Fruit fly (Drosophila melanogaster) Kc167 (cell line): Measurements from ENCODE around the gene Mal-B2.

Experiments
- h ChIP-seq: fragments of >200 bp; optimal IDR thresholded peaks from 3 replicates; lab custom pipeline; 2018; ENCODE audit warnings: missing external identifiers
- insv ChIP-seq: fragments of >200 bp; optimal IDR thresholded peaks from 3 replicates; lab custom pipeline; 2018; ENCODE audit warnings: missing external identifiers
- ttk ChIP-seq: sonication (Bioruptor generic); optimal IDR thresholded peaks from 2 replicates; lab custom pipeline; 2017; ENCODE audit warnings: missing external identifiers

DNA sequence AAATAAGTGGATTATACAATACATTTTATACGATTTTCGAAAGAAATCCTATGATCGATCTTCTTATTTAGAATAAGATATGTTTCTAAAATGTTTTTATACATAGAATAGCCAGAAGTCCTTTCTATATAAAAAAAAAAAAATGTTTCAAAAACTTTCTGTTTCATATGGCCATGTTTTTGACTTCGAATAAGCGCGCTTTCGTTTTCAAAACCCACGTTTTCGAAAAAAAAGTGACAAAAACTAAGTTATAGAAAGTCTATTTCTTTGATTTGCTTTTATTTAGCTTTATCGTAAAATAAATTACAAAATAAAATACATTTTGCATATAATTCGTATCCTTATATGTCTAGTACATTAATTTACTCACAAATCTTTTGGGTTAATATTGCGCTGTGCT lies 39.9 kb upstream of the Mal-B2 start:
- TF ChIP-seq h (lab: Kevin White, UChicago): no peak
- no peak for TF ChIP-seq ttk (lab: Kevin White, UChicago)
- TF ChIP-seq insv (lab: Kevin White, UChicago): no peak
